Worm (Caenorhabditis elegans) whole organism, L2 larva: Measurements from ENCODE around the gene nlp-31.

Source experiments
- aly-2 ChIP-seq: fragments of 150-350 bp; optimal IDR thresholded peaks from 2 replicates; lab custom pipeline; 2014; ENCODE audit warnings: missing biosample characterization, missing genetic modification characterization
- lin-13 ChIP-seq: fragments of 150-350 bp; optimal IDR thresholded peaks from 2 replicates; lab custom pipeline; 2014; ENCODE audit warnings: missing biosample characterization, missing genetic modification reagents, missing genetic modification characterization
- nhr-12 ChIP-seq: fragments of 150-350 bp; optimal IDR thresholded peaks from 2 replicates; lab custom pipeline; 2014; ENCODE audit warnings: missing biosample characterization, missing genetic modification characterization
- skn-1 ChIP-seq: sonication (generic microtip); optimal IDR thresholded peaks from 2 replicates; lab custom pipeline; 2017; ENCODE audit warnings: missing biosample characterization, missing genetic modification characterization
- unc-62 ChIP-seq: fragments of 150-350 bp; optimal IDR thresholded peaks from 2 replicates; lab custom pipeline; 2014; ENCODE audit warnings: missing biosample characterization, missing genetic modification reagents, missing genetic modification characterization

DNA sequence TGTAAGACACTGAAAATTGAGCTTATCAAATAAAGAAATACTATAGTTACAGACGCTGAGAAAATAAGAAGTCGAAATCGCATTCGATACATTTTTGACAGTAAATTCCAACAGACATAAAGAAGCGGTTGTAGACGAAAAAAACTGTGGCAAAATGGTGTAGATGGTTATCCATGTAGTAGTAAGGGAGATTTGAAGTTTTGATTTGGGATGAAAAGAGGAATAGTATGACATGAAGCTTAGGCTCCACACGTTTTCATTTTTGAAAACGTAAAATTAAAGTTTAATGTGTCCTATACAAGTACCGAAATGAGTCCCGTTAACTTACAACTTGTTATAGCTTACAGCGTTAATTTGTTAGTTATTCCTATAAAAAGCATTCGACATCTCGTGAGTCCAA lies 14.2 kb downstream of the nlp-31 start, which contains the start of gene K09D9.9:
- no peak for TF ChIP-seq skn-1 (tag; lab: Kevin White, UChicago)
- no peak for TF ChIP-seq lin-13 (GFP tag; lab: Kevin White, UChicago)
- TF ChIP-seq nhr-12 (tag; lab: Kevin White, UChicago) = no peak
- TF ChIP-seq unc-62 (GFP tag; lab: Kevin White, UChicago) = no peak
- no peak for TF ChIP-seq aly-2 (tag; lab: Kevin White, UChicago)
